Worm (Caenorhabditis elegans) whole organism, late embryonic: ENCODE data around the gene clec-10.
"Not testable (repeated sequence)": the region's sequence is repeated elsewhere in the genome, so short reads cannot be mapped to it uniquely, and the experiment has no call there.

Experiments
- ceh-18 ChIP-seq: sonication (generic microtip); optimal IDR thresholded peaks from 2 replicates; lab custom pipeline; 2016; ENCODE audit warnings: missing genetic modification characterization, missing compliant biosample characterization
- ceh-34 ChIP-seq: sonication (generic microtip); optimal IDR thresholded peaks from 2 replicates; lab custom pipeline; 2016; ENCODE audit warnings: mild to moderate bottlenecking, missing genetic modification characterization, missing compliant biosample characterization
- pha-2 ChIP-seq: sonication (generic microtip); optimal IDR thresholded peaks from 2 replicates; lab custom pipeline; 2017; ENCODE audit warnings: mild to moderate bottlenecking, missing genetic modification characterization, missing compliant biosample characterization
- pqm-1 ChIP-seq: sonication (generic microtip); optimal IDR thresholded peaks from 2 replicates; lab custom pipeline; 2016; ENCODE audit warnings: missing genetic modification characterization, missing compliant biosample characterization
- ztf-16 ChIP-seq: sonication (generic microtip); optimal IDR thresholded peaks from 2 replicates; lab custom pipeline; 2017; ENCODE audit warnings: missing genetic modification characterization, missing compliant biosample characterization

The clec-10 gene

ce11 chrII:437279-437678, 34.8 kb downstream of the clec-10 start:
- TF ChIP-seq ceh-18 (tag; lab: Kevin White, UChicago) = no peak
- no peak for TF ChIP-seq pha-2 (tag; lab: Kevin White, UChicago)

ce11 chrII:441102-441501, 38.6 kb downstream of the clec-10 start, which contains the start of gene C24H12.1:
C24H12.1 (plus strand) TSS chrII:441402.
- not testable (repeated sequence) for TF ChIP-seq pqm-1 (tag; lab: Kevin White, UChicago); ceh-34; ztf-16
